Worm (Caenorhabditis elegans): ENCODE data around the gene mrck-1.

mrck-1 gene

ce11 chrV:6316632-6317031 is 49.5 kb upstream of the mrck-1 start, which contains the start of gene cest-24:
Gene cest-24, plus strand, starts transcription at chrV:6316932.
- TF ChIP-seq unc-62 (GFP tag; optimal IDR thresholded peaks at IDR 0.05) (no peak), ama-1 (optimal IDR thresholded peaks at IDR 0.05) (no peak), sem-4 (tag; optimal IDR thresholded peaks at IDR 0.05) (no peak), nhr-21 (tag; optimal IDR thresholded peaks at IDR 0.05) (no peak), nhr-77 (tag; optimal IDR thresholded peaks at IDR 0.05) (no peak), lin-39 (tag; optimal IDR thresholded peaks at IDR 0.05) (no peak), skn-1 (tag; optimal IDR thresholded peaks at IDR 0.05) (no peak), mdl-1 (tag; optimal IDR thresholded peaks at IDR 0.05) (no peak), lin-11 (tag; optimal IDR thresholded peaks at IDR 0.05) (no peak), unc-39 (tag; optimal IDR thresholded peaks at IDR 0.05) (no peak), lsy-2 (tag; optimal IDR thresholded peaks at IDR 0.05) (no peak)

- TF ChIP-seq egl-27 (tag; optimal IDR thresholded peaks at IDR 0.05) (no peak), ama-1 (optimal IDR thresholded peaks at IDR 0.05) (no peak)
These were observed 44.8 kb upstream of the mrck-1 start for ce11 chrV:6311936-6312335.

ce11 chrV:6303471-6303870 is 36.4 kb upstream of the mrck-1 start, which contains the start of gene sago-1:
Gene sago-1, plus strand, starts transcription at chrV:6303771.
- TF ChIP-seq unc-55 (GFP tag; optimal IDR thresholded peaks at IDR 0.05) (no peak), skn-1 (tag; optimal IDR thresholded peaks at IDR 0.05) (no peak), alr-1 (tag; optimal IDR thresholded peaks at IDR 0.05) (no peak), nhr-129 (tag; optimal IDR thresholded peaks at IDR 0.05) (no peak), R02D3.7 (tag; optimal IDR thresholded peaks at IDR 0.05) (no peak), elt-1 (tag; optimal IDR thresholded peaks at IDR 0.05) (no peak), crh-2 (tag; optimal IDR thresholded peaks at IDR 0.05) (no peak), nhr-25 (tag; optimal IDR thresholded peaks at IDR 0.05) (no peak), nhr-237 (tag; optimal IDR thresholded peaks at IDR 0.05) (no peak), ceh-16 (tag; optimal IDR thresholded peaks at IDR 0.05) (no peak), egl-27 (tag; optimal IDR thresholded peaks at IDR 0.05) (no peak), lin-39 (tag; optimal IDR thresholded peaks at IDR 0.05) (no peak), gmeb-1 (tag; optimal IDR thresholded peaks at IDR 0.05) (no peak), lin-13 (GFP tag; optimal IDR thresholded peaks at IDR 0.05) (no peak), ZK546.5 (tag; optimal IDR thresholded peaks at IDR 0.05) (no peak)

DNA sequence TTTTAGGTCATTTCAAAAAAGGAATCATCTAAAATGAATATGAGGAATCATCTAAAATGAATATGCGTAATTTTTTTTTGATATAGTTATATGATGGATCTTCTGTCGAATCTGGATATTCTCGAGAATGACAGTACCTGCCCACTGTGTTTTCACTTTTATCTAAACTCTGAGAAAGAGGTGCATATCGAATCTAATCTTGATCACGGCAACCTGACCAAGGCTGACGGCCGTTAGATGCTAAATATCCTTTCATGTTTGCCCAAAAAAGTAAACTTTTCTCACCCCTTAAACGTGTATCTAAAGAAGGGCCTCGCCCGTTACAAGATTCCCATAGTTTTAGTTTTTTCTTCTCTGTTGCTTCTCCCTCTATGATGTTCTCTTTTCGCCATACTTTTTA is 35.4 kb upstream of the mrck-1 start:
- TF ChIP-seq elt-1 (tag; optimal IDR thresholded peaks at IDR 0.05) = peak; percentile 33
- TF ChIP-seq nhr-129 (tag; optimal IDR thresholded peaks at IDR 0.05) = no peak
- no peak for TF ChIP-seq nhr-12 (tag; optimal IDR thresholded peaks at IDR 0.05)
- no peak for TF ChIP-seq elt-3 (tag; optimal IDR thresholded peaks at IDR 0.05)
- TF ChIP-seq blmp-1 (tag; optimal IDR thresholded peaks at IDR 0.05; ENCODE audit: insufficient read depth) = peak; percentile 65
- no peak for TF ChIP-seq C34F6.9 (tag; optimal IDR thresholded peaks at IDR 0.05)
- no peak for TF ChIP-seq crh-2 (tag; optimal IDR thresholded peaks at IDR 0.05)

DNA sequence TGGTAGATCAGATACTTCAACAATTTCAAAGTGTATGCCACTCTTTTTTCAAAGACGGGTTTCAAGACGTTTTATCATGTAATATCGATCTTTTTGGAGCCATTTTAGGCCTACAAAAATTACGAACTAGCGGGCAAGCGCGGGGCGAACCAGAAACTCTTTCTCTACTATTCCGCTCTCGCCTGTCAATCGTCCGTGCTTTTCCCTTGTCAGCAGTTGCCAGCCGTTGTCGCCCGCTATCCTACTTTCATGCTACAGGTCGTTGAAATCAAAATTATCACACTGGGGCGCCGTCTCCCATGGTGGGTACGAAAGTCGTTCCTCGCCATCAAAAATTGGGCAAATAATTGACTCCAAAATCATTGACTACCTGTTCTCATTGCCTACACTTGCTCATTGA is 34.0 kb upstream of the mrck-1 start:
- TF ChIP-seq crh-2 (tag; optimal IDR thresholded peaks at IDR 0.05) (no peak), lsy-2 (tag; optimal IDR thresholded peaks at IDR 0.05) (no peak), ceh-16 (tag; optimal IDR thresholded peaks at IDR 0.05) (no peak), nhr-11 (tag; optimal IDR thresholded peaks at IDR 0.05) (no peak), mdl-1 (tag; optimal IDR thresholded peaks at IDR 0.05) (no peak), nhr-23 (tag; optimal IDR thresholded peaks at IDR 0.05) (no peak), sma-9 (GFP tag; optimal IDR thresholded peaks at IDR 0.05) (no peak), sma-9 (tag; optimal IDR thresholded peaks at IDR 0.05) (no peak), mab-5 (tag; optimal IDR thresholded peaks at IDR 0.05) (no peak), nhr-12 (tag; optimal IDR thresholded peaks at IDR 0.05) (no peak)

DNA sequence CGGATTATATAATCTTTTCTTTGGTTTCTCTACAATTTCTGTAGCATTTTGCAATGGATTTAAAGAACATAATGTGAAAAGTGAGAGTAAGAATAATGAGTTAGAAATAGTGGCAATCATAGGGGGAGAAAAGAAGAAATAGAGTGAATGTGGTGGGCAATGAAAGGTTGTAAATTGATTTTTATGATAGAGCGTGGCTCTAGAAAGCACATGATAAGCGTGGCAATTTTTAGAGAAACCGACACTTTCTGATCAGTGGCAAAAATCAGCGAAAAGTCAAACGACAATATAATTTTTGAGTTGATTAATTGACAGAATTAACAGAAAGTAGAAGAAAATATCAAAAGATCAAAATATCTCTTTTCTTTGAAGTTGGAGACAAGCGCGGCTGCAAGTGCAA is 25.3 kb upstream of the mrck-1 start, which contains the start of gene K12B6.9:
Gene K12B6.9 (minus strand): TSS at position 266 of the 400 bp plus-strand sequence.
- TF ChIP-seq ztf-11 (tag; optimal IDR thresholded peaks at IDR 0.05) (no peak), nhr-11 (tag; optimal IDR thresholded peaks at IDR 0.05) (no peak), ztf-1 (GFP tag; conservative IDR thresholded peaks at IDR 0.05) (no peak), F13H6.1 (tag; optimal IDR thresholded peaks at IDR 0.05) (no peak), elt-1 (tag; optimal IDR thresholded peaks at IDR 0.05) (no peak), ZK546.5 (tag; optimal IDR thresholded peaks at IDR 0.05) (no peak), ztf-4 (tag; optimal IDR thresholded peaks at IDR 0.05) (no peak), unc-62 (GFP tag; optimal IDR thresholded peaks at IDR 0.05) (no peak), sem-4 (tag; optimal IDR thresholded peaks at IDR 0.05) (no peak), fos-1 (tag; optimal IDR thresholded peaks at IDR 0.05) (peak; percentile 41), crh-2 (tag; optimal IDR thresholded peaks at IDR 0.05) (peak; percentile 46), ama-1 (optimal IDR thresholded peaks at IDR 0.05) (no peak), ceh-16 (tag; optimal IDR thresholded peaks at IDR 0.05) (no peak), lin-39 (tag; optimal IDR thresholded peaks at IDR 0.05) (no peak), ceh-82 (tag; optimal IDR thresholded peaks at IDR 0.05) (no peak), dmd-4 (tag; optimal IDR thresholded peaks at IDR 0.05) (no peak), lsy-2 (tag; optimal IDR thresholded peaks at IDR 0.05) (no peak)

Data from whole organism, L2 larva.